Worm (Caenorhabditis elegans): ENCODE results near the gene ech-8.

The ech-8 gene

DNA sequence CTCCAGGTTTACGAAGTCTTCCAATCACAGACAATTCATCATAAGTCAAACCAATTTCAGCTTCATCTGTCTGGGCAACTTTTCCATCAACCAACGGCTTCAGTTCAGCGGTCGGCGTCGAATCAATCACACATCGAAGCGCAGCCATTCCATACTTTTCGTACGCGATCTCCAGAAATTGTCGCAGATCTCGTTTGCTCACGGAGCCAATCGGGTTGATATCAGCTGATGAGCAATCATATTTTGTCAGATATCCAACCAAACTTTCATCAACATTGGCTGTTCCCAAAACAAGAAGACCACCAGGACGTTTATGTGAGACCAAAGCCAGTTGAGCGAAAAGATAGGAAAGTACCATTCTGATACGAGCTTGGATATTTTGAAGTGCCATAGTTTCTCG, 23.6 kb downstream of the ech-8 start:
- TF ChIP-seq dpl-1 (GFP tag; optimal IDR thresholded peaks at IDR 0.05) = no peak
- TF ChIP-seq unc-62 (GFP tag; optimal IDR thresholded peaks at IDR 0.05 in 1 of 2) = peak in 1 of 2 experiments; percentile 95
- TF ChIP-seq unc-62 (tag; optimal IDR thresholded peaks at IDR 0.05) = no peak

DNA sequence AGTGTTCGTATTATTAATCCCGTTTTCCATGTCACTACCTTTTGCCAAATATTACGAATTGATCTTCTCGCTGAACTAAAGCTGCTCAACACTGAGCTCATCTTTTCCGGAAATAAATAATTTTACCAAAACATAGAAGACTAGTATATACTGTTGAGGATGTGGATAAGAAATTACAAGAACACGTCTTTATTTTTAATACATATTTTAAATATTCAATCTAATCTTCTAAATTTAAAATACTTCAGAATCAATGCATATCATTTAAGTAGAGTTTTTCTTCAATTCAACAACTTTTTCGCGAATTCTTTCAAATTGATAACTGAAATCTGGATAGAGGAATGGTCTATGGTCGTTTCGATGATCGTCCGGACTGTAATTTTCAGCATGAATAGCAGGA, 24.2 kb downstream of the ech-8 start, which contains the start of gene abt-1:
Gene abt-1 (minus strand): TSS at position 101 of the 400 bp plus-strand sequence.
- TF ChIP-seq snpc-4 (tag; optimal IDR thresholded peaks at IDR 0.05) = no peak
- TF ChIP-seq php-3 (GFP tag; IDR thresholded peaks at IDR 0.05) = no peak
- no peak for TF ChIP-seq nhr-102 (tag; optimal IDR thresholded peaks at IDR 0.05)
- no peak for TF ChIP-seq ceh-62 (tag; optimal IDR thresholded peaks at IDR 0.05)
- TF ChIP-seq D1046.2 (GFP tag; IDR thresholded peaks at IDR 0.05) = no peak
- no peak for TF ChIP-seq nhr-111 (GFP tag; optimal IDR thresholded peaks at IDR 0.05)
- no peak for TF ChIP-seq spr-3 (GFP tag; optimal IDR thresholded peaks at IDR 0.05)
- no peak for TF ChIP-seq jun-1 (tag; optimal IDR thresholded peaks at IDR 0.05)
- no peak for TF ChIP-seq nhr-77 (tag; optimal IDR thresholded peaks at IDR 0.05)
- no peak for TF ChIP-seq F44E2.7 (GFP tag; IDR thresholded peaks at IDR 0.05)
- no peak for TF ChIP-seq aha-1 (tag)
- no peak for TF ChIP-seq lin-15B (tag; optimal IDR thresholded peaks at IDR 0.05)
- no peak for TF ChIP-seq nhr-237 (tag; optimal IDR thresholded peaks at IDR 0.05)
- TF ChIP-seq rbr-2 (tag; optimal IDR thresholded peaks at IDR 0.05) = no peak
- no peak for TF ChIP-seq ZK337.2 (GFP tag; IDR thresholded peaks at IDR 0.05)

DNA sequence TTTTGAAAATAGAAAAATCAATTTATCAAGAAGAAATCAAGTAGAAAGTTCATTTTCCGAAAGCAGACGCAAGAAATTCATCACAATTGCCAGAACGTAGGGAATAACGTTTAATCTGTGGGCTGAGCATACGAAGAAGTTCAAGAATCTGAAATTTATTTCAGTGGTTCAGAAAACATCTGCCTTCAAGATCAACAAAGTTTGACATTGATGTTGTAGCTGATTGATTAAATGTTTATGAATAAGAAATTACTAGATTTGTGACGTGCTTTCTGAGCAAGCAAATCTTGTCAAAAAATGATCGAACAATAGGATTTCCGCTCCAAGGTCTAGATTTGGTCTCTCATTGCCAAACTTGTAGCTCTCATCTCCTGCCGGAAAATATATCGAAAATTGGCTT, 32.8 kb downstream of the ech-8 start, which contains the start of gene K04D7.6:
Gene K04D7.6 (minus strand): TSS at position 101 of the 400 bp plus-strand sequence.
- TF ChIP-seq snpc-1.2 (GFP tag; IDR thresholded peaks at IDR 0.05) (no peak), zfp-3 (GFP tag; conservative IDR thresholded peaks at IDR 0.05) (no peak), hif-1 (tag; optimal IDR thresholded peaks at IDR 0.05) (no peak), ZK337.2 (GFP tag; IDR thresholded peaks at IDR 0.05) (no peak), unc-62 (GFP tag; optimal IDR thresholded peaks at IDR 0.05 in 1 of 2) (no peak), unc-62 (tag; optimal IDR thresholded peaks at IDR 0.05) (no peak), mxl-2 (GFP tag; conservative IDR thresholded peaks at IDR 0.05) (no peak), unc-130 (GFP tag; optimal IDR thresholded peaks at IDR 0.05) (no peak), lsy-2 (tag; optimal IDR thresholded peaks at IDR 0.05) (no peak), spr-1 (tag; optimal IDR thresholded peaks at IDR 0.05) (no peak), jun-1 (tag; optimal IDR thresholded peaks at IDR 0.05) (no peak), zip-11 (GFP tag; IDR thresholded peaks at IDR 0.05) (no peak), ceh-62 (tag; optimal IDR thresholded peaks at IDR 0.05) (no peak), Y105C5A.15 (GFP tag; IDR thresholded peaks at IDR 0.05) (no peak), nhr-41 (GFP tag; IDR thresholded peaks at IDR 0.05) (no peak)

DNA sequence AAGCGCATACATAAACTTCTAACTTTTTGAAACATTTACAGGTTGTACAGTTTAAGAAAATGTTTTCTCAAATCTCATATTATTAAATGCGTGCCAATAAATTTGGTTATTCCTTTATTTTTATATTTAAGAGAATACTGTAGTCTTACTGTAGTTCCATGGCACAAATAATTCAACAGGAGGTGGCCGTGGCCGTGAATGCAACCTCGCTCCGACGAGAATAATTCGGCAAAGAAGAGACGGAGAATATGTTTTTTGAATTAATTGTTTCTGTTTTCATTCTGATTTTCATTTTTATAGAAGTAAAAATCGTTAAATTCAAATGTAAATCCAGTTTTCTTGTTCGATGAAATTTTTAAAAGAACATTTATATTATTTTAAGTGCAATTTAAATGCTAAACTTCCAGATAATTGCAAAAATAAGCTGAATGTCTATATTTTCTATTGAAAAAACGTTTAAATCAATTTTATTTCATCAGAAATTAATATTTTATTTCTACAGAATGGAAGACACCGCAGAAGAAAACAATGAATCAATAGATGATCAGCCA, 41.6 kb downstream of the ech-8 start, which contains the start of gene gon-4:
Gene gon-4 (plus strand): TSS at position 501 of the 551 bp plus-strand sequence.
- peak; percentile 46 for TF ChIP-seq unc-130 (GFP tag; optimal IDR thresholded peaks at IDR 0.05)
- TF ChIP-seq mes-2 (tag; optimal IDR thresholded peaks at IDR 0.05; ENCODE audit: poor library complexity, severe bottlenecking) = peak; percentile 81
- TF ChIP-seq lin-15B (tag; optimal IDR thresholded peaks at IDR 0.05) = no peak
- TF ChIP-seq nhr-48 (tag; optimal IDR thresholded peaks at IDR 0.05) = no peak
- no peak for TF ChIP-seq nhr-25 (tag; optimal IDR thresholded peaks at IDR 0.05; ENCODE audit: borderline replicate concordance, insufficient read depth)
- no peak for TF ChIP-seq pha-4 (GFP tag; IDR thresholded peaks at IDR 0.05)
- TF ChIP-seq pha-4 (tag; optimal IDR thresholded peaks at IDR 0.05) = peak; percentile 52
- peak; percentile 63 for TF ChIP-seq nhr-28 (tag; optimal IDR thresholded peaks at IDR 0.05)

DNA sequence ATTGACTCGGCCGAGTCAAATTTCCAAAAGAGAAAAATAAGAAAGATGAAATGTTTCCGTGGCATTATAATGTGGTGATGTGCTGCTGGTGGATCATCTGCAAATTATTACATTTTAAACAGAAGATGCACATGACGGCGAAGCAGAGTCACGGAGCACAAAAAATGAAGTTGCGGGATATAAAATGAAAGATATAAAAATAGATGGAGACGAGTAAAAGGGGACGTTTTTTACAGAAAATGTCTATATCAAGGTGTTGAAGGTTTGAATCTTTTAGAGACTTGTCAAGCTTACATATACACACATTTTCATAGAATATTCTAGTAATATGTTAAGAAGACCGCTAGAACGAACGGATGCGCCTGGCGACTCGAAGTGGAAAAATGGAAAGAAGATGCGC, 44.6 kb downstream of the ech-8 start, which contains the start of gene ptrg-1:
Gene ptrg-1 (minus strand): TSS at position 101 of the 400 bp plus-strand sequence.
- TF ChIP-seq php-3 (GFP tag; IDR thresholded peaks at IDR 0.05) (no peak), aha-1 (tag) (peak; percentile 3)
